Fruit fly (Drosophila melanogaster) whole organism, pupa: ENCODE results near the gene udt.
A peak's percentile ranks its signal among the peaks of the same experiment; 100 is the strongest.

Experiments
- CG14655 ChIP-seq: fragments of 200-800 bp; sonication (Bioruptor generic); optimal IDR thresholded peaks from 3 replicates; lab custom pipeline; 2017; ENCODE audit warnings: mild to moderate bottlenecking, missing biosample characterization, missing genetic modification reagents, missing genetic modification characterization
- CG15710 ChIP-seq: fragments of 200-800 bp; sonication (Bioruptor generic); optimal IDR thresholded peaks from 2 replicates; lab custom pipeline; 2018; ENCODE audit warnings: missing biosample characterization, mild to moderate bottlenecking, missing genetic modification characterization, moderate library complexity
- CG17806 ChIP-seq: fragments of 200-800 bp; sonication (Bioruptor generic); optimal IDR thresholded peaks from 2 replicates; lab custom pipeline; 2018; ENCODE audit warnings: missing biosample characterization, mild to moderate bottlenecking, missing genetic modification characterization, moderate library complexity
- CG32121 ChIP-seq: fragments of 200-800 bp; sonication (Bioruptor generic); IDR thresholded peaks from 2 replicates; pipeline ENCODE4 v1.3.6; 2022; ENCODE audit warnings: missing biosample characterization, missing genetic modification characterization
- EcR ChIP-seq: fragments of 200-800 bp; sonication (Bioruptor generic); optimal IDR thresholded peaks from 3 replicates; lab custom pipeline; 2019; ENCODE audit warnings: missing biosample characterization, missing genetic modification characterization, mild to moderate bottlenecking, moderate library complexity, missing genetic modification reagents
- Snoo ChIP-seq: fragments of 200-800 bp; sonication (Bioruptor generic); optimal IDR thresholded peaks from 3 replicates; lab custom pipeline; 2017; ENCODE audit warnings: missing biosample characterization, mild to moderate bottlenecking, missing genetic modification characterization, inconsistent platforms
- fd96Ca ChIP-seq: fragments of 200-800 bp; sonication (Bioruptor generic); IDR thresholded peaks from 3 replicates; pipeline ENCODE4 v1.3.6; 2022; ENCODE audit warnings: missing biosample characterization, missing genetic modification characterization

DNA sequence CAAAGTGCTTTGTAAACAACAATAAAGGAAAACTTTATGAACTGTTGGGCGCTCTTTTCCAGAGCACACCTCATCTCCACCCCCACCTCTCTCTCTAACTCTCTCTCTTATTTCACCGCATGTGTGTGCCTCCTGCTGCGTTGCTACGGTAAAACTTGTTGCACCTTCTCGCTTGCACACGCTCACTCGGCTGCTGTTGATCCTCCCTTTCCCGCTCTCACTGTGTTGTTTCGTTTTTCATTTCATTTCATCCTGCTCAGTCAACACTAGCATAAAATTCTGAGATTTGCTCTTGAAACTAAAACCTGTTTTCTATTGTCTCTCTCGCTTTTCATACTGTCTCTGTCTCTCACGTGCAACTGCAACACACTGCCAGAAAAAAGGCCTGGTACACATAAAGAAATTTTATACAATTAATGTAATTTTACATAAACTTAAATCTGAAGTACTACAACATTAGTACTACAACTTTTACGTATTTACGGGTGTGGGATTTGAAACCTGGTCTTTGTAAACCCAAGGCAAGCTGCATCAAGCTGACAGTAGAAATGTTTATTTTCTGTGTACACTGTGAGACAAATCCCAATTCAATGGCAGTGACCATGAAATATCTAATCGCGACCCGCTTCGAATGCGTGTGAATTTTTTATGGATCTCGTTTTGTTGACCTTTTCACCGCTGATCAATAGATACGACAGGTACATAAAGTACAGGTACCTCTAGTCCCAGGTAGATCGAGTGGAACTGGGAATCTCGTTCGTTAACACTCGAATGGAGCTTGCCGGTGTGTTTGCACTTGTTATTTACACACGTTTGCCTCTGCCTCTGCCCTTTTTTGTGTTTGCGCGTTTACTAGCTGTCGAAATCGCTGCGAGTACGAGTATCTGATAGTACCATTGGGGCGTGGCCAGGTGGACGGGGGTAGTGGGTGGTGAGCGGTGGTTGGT is 19.7 kb upstream of the udt start:
- TF ChIP-seq CG14655 (peak; percentile 96), CG15710 (peak; percentile 84), EcR (GFP tag; lab: Kevin White, UChicago) (peak; percentile 45), Snoo (tag; lab: Kevin White, UChicago) (peak; percentile 75), fd96Ca (peak; percentile 93), CG32121 (GFP tag; lab: Robert Waterston, UW) (peak; percentile 90), CG17806 (tag; lab: Kevin White, UChicago) (peak; percentile 93)
